Worm (Caenorhabditis elegans): Measurements from ENCODE around the gene Y39A3A.3.

- TF ChIP-seq ama-1 (optimal IDR thresholded peaks at IDR 0.05): no peak
- no peak for TF ChIP-seq aly-1 (tag; optimal IDR thresholded peaks at IDR 0.05)
- no peak for TF ChIP-seq ceh-13 (GFP tag; optimal IDR thresholded peaks at IDR 0.05)
- no peak for TF ChIP-seq tbx-11 (GFP tag; IDR thresholded peaks at IDR 0.05)
- TF ChIP-seq tbx-37 (GFP tag; conservative IDR thresholded peaks at IDR 0.05): no peak
- TF ChIP-seq hnd-1 (tag; optimal IDR thresholded peaks at IDR 0.05): no peak
Measured at ce11 chrIII:2090695-2091094, 22.5 kb upstream of the Y39A3A.3 start.
